Worm (Caenorhabditis elegans) whole organism, late embryonic: Measurements from ENCODE around the gene C10A4.3.
A peak's percentile ranks its signal among the peaks of the same experiment; 100 is the strongest.
"Not testable (repeated sequence)": the region's sequence is repeated elsewhere in the genome, so short reads cannot be mapped to it uniquely, and the experiment has no call there.

Experiments used
- C08G9.2 ChIP-seq: sonication (generic microtip); optimal IDR thresholded peaks from 2 replicates; lab custom pipeline; 2016; ENCODE audit warnings: mild to moderate bottlenecking, missing genetic modification characterization, moderate library complexity, missing compliant biosample characterization
- F13H6.1 ChIP-seq: sonication (generic microtip); optimal IDR thresholded peaks from 2 replicates; lab custom pipeline; 2016; ENCODE audit warnings: missing genetic modification characterization, missing compliant biosample characterization
- T23F11.4 ChIP-seq: fragments of 200-800 bp; sonication (Bioruptor generic); optimal IDR thresholded peaks from 2 replicates; lab custom pipeline; 2018; ENCODE audit warnings: mild to moderate bottlenecking, missing genetic modification characterization, missing compliant biosample characterization
- Y22D7AL.16 ChIP-seq: sonication (generic microtip); optimal IDR thresholded peaks from 2 replicates; lab custom pipeline; 2016; ENCODE audit warnings: missing genetic modification characterization, missing compliant biosample characterization
- ceh-14 ChIP-seq: sonication (generic microtip); optimal IDR thresholded peaks from 2 replicates; lab custom pipeline; 2016; ENCODE audit warnings: missing genotype, missing genetic modification characterization, missing compliant biosample characterization
- ceh-19 ChIP-seq: fragments of 200-800 bp; sonication (Bioruptor generic); optimal IDR thresholded peaks from 2 replicates; lab custom pipeline; 2018; ENCODE audit warnings: mild to moderate bottlenecking, missing genetic modification characterization, missing compliant biosample characterization
- ceh-2 ChIP-seq: sonication (generic microtip); optimal IDR thresholded peaks from 2 replicates; lab custom pipeline; 2016; ENCODE audit warnings: missing genotype, missing genetic modification characterization, missing compliant biosample characterization
- ceh-22 ChIP-seq: sonication (generic microtip); optimal IDR thresholded peaks from 2 replicates; lab custom pipeline; 2017; ENCODE audit warnings: missing biosample characterization, missing genetic modification characterization
- ceh-30 ChIP-seq: fragments of 150-350 bp; optimal IDR thresholded peaks from 2 replicates; lab custom pipeline; 2014; ENCODE audit warnings: missing biosample characterization, missing genetic modification characterization
- ceh-31 ChIP-seq: sonication (generic microtip); optimal IDR thresholded peaks from 2 replicates; lab custom pipeline; 2016; ENCODE audit warnings: missing genetic modification characterization, missing compliant biosample characterization
- ceh-34 ChIP-seq: sonication (generic microtip); optimal IDR thresholded peaks from 2 replicates; lab custom pipeline; 2016; ENCODE audit warnings: mild to moderate bottlenecking, missing genetic modification characterization, missing compliant biosample characterization
- ceh-45 ChIP-seq: fragments of 200-800 bp; sonication (Bioruptor generic); IDR thresholded peaks from 2 replicates; pipeline ENCODE4 v1.3.6; 2022; ENCODE audit warnings: missing genetic modification reagents, missing genetic modification characterization, missing compliant biosample characterization
- ceh-48 ChIP-seq: sonication (generic microtip); optimal IDR thresholded peaks from 2 replicates; lab custom pipeline; 2016; ENCODE audit warnings: missing genetic modification characterization, inconsistent platforms, missing compliant biosample characterization
- ceh-9 ChIP-seq: sonication (generic microtip); optimal IDR thresholded peaks from 2 replicates; lab custom pipeline; 2016; ENCODE audit warnings: mild to moderate bottlenecking, missing genetic modification characterization, inconsistent platforms, missing compliant biosample characterization
- che-1 ChIP-seq: sonication (generic microtip); optimal IDR thresholded peaks from 2 replicates; lab custom pipeline; 2016; ENCODE audit warnings: mild to moderate bottlenecking, missing genetic modification characterization, missing compliant biosample characterization
- elt-2 ChIP-seq: sonication (generic microtip); optimal IDR thresholded peaks from 2 replicates; lab custom pipeline; 2016; ENCODE audit warnings: missing genetic modification reagents, missing genetic modification characterization, missing compliant biosample characterization
- eyg-1 ChIP-seq: sonication (generic microtip); optimal IDR thresholded peaks from 2 replicates; lab custom pipeline; 2016; ENCODE audit warnings: missing genotype, missing genetic modification characterization, missing compliant biosample characterization
- fax-1 ChIP-seq: sonication (generic microtip); optimal IDR thresholded peaks from 2 replicates; lab custom pipeline; 2016; ENCODE audit warnings: missing genotype, missing genetic modification characterization, missing compliant biosample characterization
- fkh-10 ChIP-seq: fragments of 150-350 bp; optimal IDR thresholded peaks from 2 replicates; lab custom pipeline; 2014; ENCODE audit warnings: missing biosample characterization, missing genetic modification reagents, missing genetic modification characterization
- fkh-6 ChIP-seq: sonication (generic microtip); optimal IDR thresholded peaks from 2 replicates; lab custom pipeline; 2016; ENCODE audit warnings: missing genetic modification characterization, missing compliant biosample characterization
- gmeb-2 ChIP-seq: sonication (generic microtip); optimal IDR thresholded peaks from 2 replicates; lab custom pipeline; 2016; ENCODE audit warnings: missing genetic modification characterization, inconsistent platforms, missing compliant biosample characterization
- hlh-13 ChIP-seq: fragments of 200-800 bp; sonication (Bioruptor generic); optimal IDR thresholded peaks from 2 replicates; lab custom pipeline; 2018; ENCODE audit warnings: mild to moderate bottlenecking, missing genetic modification characterization, missing compliant biosample characterization
- hlh-30 ChIP-seq: sonication (generic microtip); optimal IDR thresholded peaks from 2 replicates; lab custom pipeline; 2017; ENCODE audit warnings: antibody characterized with exemption, missing genetic modification characterization, missing compliant biosample characterization; ENCODE audit not compliant: insufficient read depth
- hlh-8 ChIP-seq: sonication (generic microtip); optimal IDR thresholded peaks from 2 replicates; lab custom pipeline; 2016; ENCODE audit warnings: missing genotype, missing genetic modification characterization, missing compliant biosample characterization
- lim-6 ChIP-seq: sonication (generic microtip); optimal IDR thresholded peaks from 2 replicates; lab custom pipeline; 2016; ENCODE audit warnings: missing genetic modification characterization, missing compliant biosample characterization
- madf-2 ChIP-seq: sonication (generic microtip); optimal IDR thresholded peaks from 2 replicates; lab custom pipeline; 2017; ENCODE audit warnings: missing genetic modification characterization, missing compliant biosample characterization
- nfya-1 ChIP-seq: sonication (generic microtip); optimal IDR thresholded peaks from 2 replicates; lab custom pipeline; 2017; ENCODE audit warnings: missing genetic modification characterization, mild to moderate bottlenecking, missing compliant biosample characterization, antibody characterized with exemption, moderate library complexity
- nhr-11 ChIP-seq: fragments of 150-350 bp; optimal IDR thresholded peaks from 2 replicates; lab custom pipeline; 2014; ENCODE audit warnings: missing biosample characterization, missing genetic modification characterization
- pat-9 ChIP-seq: fragments of 200-800 bp; sonication (Bioruptor generic); optimal IDR thresholded peaks from 2 replicates; lab custom pipeline; 2018; ENCODE audit warnings: mild to moderate bottlenecking, missing genetic modification characterization, moderate library complexity, missing compliant biosample characterization
- pax-1 ChIP-seq: fragments of 150-350 bp; optimal IDR thresholded peaks from 2 replicates; lab custom pipeline; 2014; ENCODE audit warnings: missing biosample characterization, missing genetic modification characterization
- pha-2 ChIP-seq: sonication (generic microtip); optimal IDR thresholded peaks from 2 replicates; lab custom pipeline; 2017; ENCODE audit warnings: mild to moderate bottlenecking, missing genetic modification characterization, missing compliant biosample characterization
- pha-4 ChIP-seq: fragments of 150-350 bp; optimal IDR thresholded peaks from 2 replicates; lab custom pipeline; 2018; ENCODE audit warnings: missing biosample characterization, missing genetic modification reagents, missing genetic modification characterization
- pqm-1 ChIP-seq: sonication (generic microtip); optimal IDR thresholded peaks from 2 replicates; lab custom pipeline; 2016; ENCODE audit warnings: missing genetic modification characterization, missing compliant biosample characterization
- pros-1 ChIP-seq: fragments of 150-350 bp; optimal IDR thresholded peaks from 2 replicates; lab custom pipeline; 2014; ENCODE audit warnings: missing biosample characterization, missing genetic modification reagents, missing genetic modification characterization
- ref-2 ChIP-seq: sonication (generic microtip); optimal IDR thresholded peaks from 2 replicates; lab custom pipeline; 2016; ENCODE audit warnings: missing genetic modification characterization, missing compliant biosample characterization
- rnt-1 ChIP-seq: sonication (generic microtip); optimal IDR thresholded peaks from 2 replicates; lab custom pipeline; 2016; ENCODE audit warnings: missing genetic modification characterization, missing compliant biosample characterization
- sox-4 ChIP-seq: sonication (generic microtip); optimal IDR thresholded peaks from 2 replicates; lab custom pipeline; 2017; ENCODE audit warnings: mild to moderate bottlenecking, missing genetic modification characterization, inconsistent platforms, missing compliant biosample characterization
- syd-9 ChIP-seq: sonication (generic microtip); optimal IDR thresholded peaks from 2 replicates; lab custom pipeline; 2016; ENCODE audit warnings: mild to moderate bottlenecking, missing genetic modification characterization, moderate library complexity, missing compliant biosample characterization
- tbx-7 ChIP-seq: sonication (generic microtip); optimal IDR thresholded peaks from 2 replicates; lab custom pipeline; 2016; ENCODE audit warnings: missing genotype, missing genetic modification characterization, missing compliant biosample characterization
- ttx-3 ChIP-seq: sonication (generic microtip); optimal IDR thresholded peaks from 2 replicates; lab custom pipeline; 2016; ENCODE audit warnings: missing genetic modification reagents, missing genetic modification characterization, missing compliant biosample characterization
- unc-42 ChIP-seq: sonication (generic microtip); optimal IDR thresholded peaks from 2 replicates; lab custom pipeline; 2016; ENCODE audit warnings: missing genotype, missing genetic modification characterization, missing compliant biosample characterization
- unc-55 ChIP-seq: sonication (generic microtip); optimal IDR thresholded peaks from 2 replicates; lab custom pipeline; 2017; ENCODE audit warnings: missing biosample characterization, missing genetic modification reagents, missing genetic modification characterization
- zip-5 ChIP-seq: sonication (generic microtip); optimal IDR thresholded peaks from 2 replicates; lab custom pipeline; 2016; ENCODE audit warnings: missing genetic modification characterization, missing compliant biosample characterization
- ztf-16 ChIP-seq: sonication (generic microtip); optimal IDR thresholded peaks from 2 replicates; lab custom pipeline; 2017; ENCODE audit warnings: missing genetic modification characterization, missing compliant biosample characterization

The C10A4.3 gene

DNA sequence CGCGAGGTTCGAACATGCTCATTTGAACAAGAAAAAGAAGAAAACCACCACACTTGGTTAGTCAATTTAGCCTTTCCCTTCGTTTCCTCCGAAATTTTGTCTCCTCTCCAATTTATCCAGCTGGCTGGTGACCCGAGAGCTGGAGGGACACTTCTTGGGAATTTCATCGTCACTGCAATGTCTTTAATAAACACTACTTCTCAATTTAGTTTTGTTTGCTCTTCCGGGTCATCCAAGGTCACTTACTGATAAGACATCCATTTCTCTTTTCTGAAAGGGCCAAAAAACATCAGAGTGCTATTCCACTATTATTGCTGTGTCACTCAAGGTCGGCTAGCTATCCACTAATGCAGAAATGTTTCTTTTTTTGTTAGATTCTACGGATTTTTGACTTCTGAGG, at the start of gene C10A4.3:
Gene C10A4.3, plus strand, starts transcription at position 301 of the 400 bp plus-strand sequence.
- no peak for TF ChIP-seq rnt-1
- TF ChIP-seq sox-4 (tag; lab: Kevin White, UChicago), result no peak
- no peak for TF ChIP-seq C08G9.2 (tag; lab: Kevin White, UChicago)
- TF ChIP-seq pqm-1 (tag; lab: Kevin White, UChicago), result no peak
- no peak for TF ChIP-seq zip-5 (tag; lab: Kevin White, UChicago)
- TF ChIP-seq nfya-1 (tag; lab: Kevin White, UChicago), result no peak
- no peak for TF ChIP-seq pha-4 (tag; lab: Kevin White, UChicago)
- TF ChIP-seq ceh-9 (tag; lab: Kevin White, UChicago), result no peak
- TF ChIP-seq ceh-2 (tag; lab: Kevin White, UChicago), result no peak
- TF ChIP-seq ceh-31, result no peak
- no peak for TF ChIP-seq pros-1
- no peak for TF ChIP-seq gmeb-2
- no peak for TF ChIP-seq pha-2 (tag; lab: Kevin White, UChicago)

DNA sequence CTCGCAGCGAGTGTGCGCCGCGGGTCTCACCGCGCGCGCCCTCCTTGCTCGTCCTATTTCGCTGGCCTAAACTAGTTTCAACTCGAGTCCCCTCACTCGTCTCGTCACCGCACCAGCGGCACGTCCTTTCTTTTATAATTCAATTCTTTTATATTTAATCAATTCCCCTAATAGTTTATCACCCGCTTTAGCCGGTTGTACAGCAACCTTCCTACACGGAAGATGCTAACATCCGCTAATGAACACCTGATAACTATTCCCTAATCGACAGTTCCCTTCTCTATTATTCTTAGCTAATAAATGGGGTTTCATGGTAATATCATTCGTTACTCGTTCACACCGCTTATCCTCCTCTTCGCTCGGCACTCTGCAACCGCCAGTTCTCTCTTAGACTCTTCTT, 40.2 kb upstream of the C10A4.3 start, which contains the start of gene C56G3.2:
Gene C56G3.2, plus strand, starts transcription at position 301 of the 400 bp plus-strand sequence.
- not testable (repeated sequence) for TF ChIP-seq ceh-19; ceh-48 (tag; lab: Kevin White, UChicago); T23F11.4
- TF ChIP-seq, all 69 proteins: peak for 0; not testable (repeated sequence) for 69

DNA sequence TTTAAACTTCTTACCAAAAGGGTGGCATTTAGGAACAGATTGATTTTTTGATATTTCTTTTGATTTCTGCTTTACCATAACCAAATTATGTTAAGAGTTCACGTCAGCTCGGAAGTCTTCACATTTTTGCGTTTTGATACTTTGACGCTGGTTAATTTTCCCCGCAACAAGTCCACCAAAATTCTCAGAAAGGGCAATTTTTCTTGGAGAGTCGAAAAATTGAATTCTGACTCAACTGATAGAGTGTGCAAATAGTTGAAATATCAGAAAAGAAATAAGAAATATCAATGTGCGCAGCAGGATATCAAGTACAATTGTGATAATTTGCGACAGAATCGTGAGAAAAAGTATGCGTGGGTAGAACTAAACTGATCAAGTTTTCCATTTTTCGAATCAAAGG, 35.7 kb upstream of the C10A4.3 start:
- TF ChIP-seq pax-1, result no peak
- no peak for TF ChIP-seq fax-1 (tag; lab: Kevin White, UChicago)
- no peak for TF ChIP-seq ceh-14
- no peak for TF ChIP-seq tbx-7 (tag; lab: Kevin White, UChicago)
- no peak for TF ChIP-seq elt-2 (tag; lab: Kevin White, UChicago)
- TF ChIP-seq nhr-11 (tag; lab: Kevin White, UChicago), result no peak
- no peak for TF ChIP-seq zip-5 (tag; lab: Kevin White, UChicago)
- no peak for TF ChIP-seq ceh-34
- TF ChIP-seq T23F11.4, result no peak
- TF ChIP-seq ref-2 (tag; lab: Kevin White, UChicago), result no peak

DNA sequence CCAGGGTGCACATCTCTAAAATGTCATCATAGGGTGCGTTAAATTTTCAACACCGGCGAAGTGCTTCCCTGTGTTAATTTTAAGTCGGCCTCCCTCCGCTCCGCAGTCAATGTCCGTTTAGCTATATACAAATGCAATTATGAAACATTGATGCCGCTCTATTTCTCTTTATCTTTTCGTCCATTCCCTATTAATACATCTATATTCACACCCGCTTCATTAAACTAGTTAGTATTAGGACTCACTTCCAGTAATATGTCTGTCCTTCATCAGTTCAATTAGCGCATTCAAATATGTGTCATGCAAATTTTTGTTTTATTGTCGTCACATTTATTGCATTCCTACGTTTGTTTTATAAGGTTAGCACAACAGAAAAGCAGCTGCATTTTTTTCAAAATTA, 33.5 kb upstream of the C10A4.3 start:
- TF ChIP-seq ceh-30 (tag; lab: Kevin White, UChicago) (no peak), F13H6.1 (no peak), unc-42 (tag; lab: Kevin White, UChicago) (peak; percentile 68), ztf-16 (tag; lab: Kevin White, UChicago) (no peak), fkh-6 (no peak), hlh-13 (GFP tag; lab: Kevin White, UChicago) (no peak), ceh-48 (tag; lab: Kevin White, UChicago) (no peak)

DNA sequence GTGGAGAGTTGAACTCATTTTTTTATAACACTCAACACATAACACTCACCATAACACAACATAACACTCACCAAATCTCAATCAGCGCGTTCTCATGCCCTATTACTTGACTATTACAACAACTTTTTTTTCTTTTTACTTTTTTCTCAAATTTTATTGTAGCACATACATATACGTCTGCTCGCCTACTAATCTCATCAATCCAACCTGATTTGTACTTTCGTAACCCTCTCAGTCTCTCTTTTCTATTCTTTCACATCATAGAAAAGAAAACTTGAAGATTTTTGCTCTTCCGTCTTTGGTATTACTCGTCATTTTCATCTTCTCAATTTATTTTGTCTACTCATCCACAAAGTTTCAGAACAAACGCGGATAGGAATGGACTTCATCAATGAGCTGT, 28.6 kb upstream of the C10A4.3 start, which contains the start of gene npr-8:
Gene npr-8, plus strand, starts transcription at position 362 of the 400 bp plus-strand sequence.
- TF ChIP-seq pqm-1 (tag; lab: Kevin White, UChicago), result no peak
- TF ChIP-seq madf-2, result no peak
- TF ChIP-seq ceh-22, result no peak
- TF ChIP-seq unc-42 (tag; lab: Kevin White, UChicago), result peak; percentile 5
- TF ChIP-seq sox-4 (tag; lab: Kevin White, UChicago), result no peak
- no peak for TF ChIP-seq lim-6
- no peak for TF ChIP-seq ceh-9 (tag; lab: Kevin White, UChicago)
- TF ChIP-seq F13H6.1, result no peak
- TF ChIP-seq unc-55, result no peak

DNA sequence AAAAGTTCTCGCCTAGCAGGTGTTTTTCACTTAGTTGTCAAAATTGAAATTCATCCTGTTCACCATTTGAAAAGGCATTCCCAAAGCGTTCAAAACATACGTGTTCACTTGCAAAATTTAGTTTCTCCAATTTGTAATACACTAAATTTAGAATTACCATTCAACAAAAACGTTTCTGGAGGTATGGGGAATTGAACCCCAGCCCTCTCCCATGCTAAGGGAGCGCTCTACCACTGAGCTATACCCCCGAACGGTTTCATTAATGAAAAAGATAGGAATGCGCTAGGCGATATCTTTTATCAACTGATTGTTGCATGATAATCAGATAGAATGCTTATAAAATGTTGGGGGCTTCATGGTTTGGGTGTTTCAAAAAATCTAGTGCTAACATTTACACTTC, 26.9 kb upstream of the C10A4.3 start:
- no peak for TF ChIP-seq hlh-13 (GFP tag; lab: Kevin White, UChicago)
- no peak for TF ChIP-seq che-1 (tag; lab: Kevin White, UChicago)
- no peak for TF ChIP-seq pat-9 (tag; lab: Kevin White, UChicago)
- no peak for TF ChIP-seq syd-9
- no peak for TF ChIP-seq zip-5 (tag; lab: Kevin White, UChicago)
- TF ChIP-seq hlh-8, result no peak
- no peak for TF ChIP-seq ttx-3 (tag; lab: Kevin White, UChicago)
- no peak for TF ChIP-seq fkh-10 (GFP tag; lab: Kevin White, UChicago)
- TF ChIP-seq ceh-2 (tag; lab: Kevin White, UChicago), result no peak
- no peak for TF ChIP-seq Y22D7AL.16 (tag; lab: Kevin White, UChicago)
- TF ChIP-seq elt-2 (tag; lab: Kevin White, UChicago), result no peak
- TF ChIP-seq ceh-30 (tag; lab: Kevin White, UChicago), result no peak
- TF ChIP-seq hlh-30 (tag; lab: Kevin White, UChicago), result no peak
- no peak for TF ChIP-seq eyg-1 (tag; lab: Kevin White, UChicago)
- TF ChIP-seq ceh-45 (GFP tag; lab: Robert Waterston, UW), result no peak
- TF ChIP-seq pha-4 (tag; lab: Kevin White, UChicago), result no peak
- TF ChIP-seq ceh-48 (tag; lab: Kevin White, UChicago), result no peak
- TF ChIP-seq sox-4 (tag; lab: Kevin White, UChicago), result no peak
- TF ChIP-seq, all 69 proteins: peak for 0
